Worm (Caenorhabditis elegans): ENCODE results near the gene C27H5.2.

DNA sequence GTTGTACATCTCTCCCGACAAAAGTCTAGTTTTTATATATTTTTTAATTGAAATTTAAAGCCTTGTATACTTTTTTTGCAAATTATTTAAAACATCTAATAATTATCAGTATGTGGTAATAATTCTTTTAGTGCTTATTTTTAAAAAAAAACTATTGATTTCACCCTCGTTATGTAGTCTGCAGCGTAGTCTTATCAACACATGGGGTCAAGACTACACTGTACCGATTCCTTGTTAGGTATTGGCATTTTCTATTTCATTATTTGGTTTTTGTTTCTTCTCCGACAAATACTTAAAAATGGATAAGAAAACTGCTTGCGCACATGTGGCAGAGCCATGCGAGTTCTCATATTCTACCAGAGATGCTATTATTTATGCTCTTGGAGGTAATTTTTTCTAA, 40.7 kb downstream of the C27H5.2 start, which contains the start of gene maoc-1:
- TF ChIP-seq M03D4.4 (tag; optimal IDR thresholded peaks at IDR 0.05) (no peak), snpc-4 (tag; optimal IDR thresholded peaks at IDR 0.05) (no peak), lin-13 (tag; optimal IDR thresholded peaks at IDR 0.05) (no peak), ceh-43 (GFP tag; optimal IDR thresholded peaks at IDR 0.05) (no peak), pha-4 (tag; optimal IDR thresholded peaks at IDR 0.05) (no peak), ces-1 (GFP tag; optimal IDR thresholded peaks at IDR 0.05) (no peak), ztf-11 (tag; optimal IDR thresholded peaks at IDR 0.05) (no peak)
